Worm (Caenorhabditis elegans): ENCODE data around the gene wip-1.

ce11 chrIII:4984444-4985086 is 33.9 kb upstream of the wip-1 start, which contains the start of gene C27F2.7:
- TF ChIP-seq tab-1 (GFP tag; IDR thresholded peaks at IDR 0.05), result no peak
- TF ChIP-seq ztf-23 (GFP tag; IDR thresholded peaks at IDR 0.05), result no peak
- no peak for TF ChIP-seq med-1 (GFP tag; optimal IDR thresholded peaks at IDR 0.05; ENCODE audit: insufficient read depth)
- TF ChIP-seq T22C8.4 (GFP tag; IDR thresholded peaks at IDR 0.05), result no peak
- TF ChIP-seq cog-1 (tag; optimal IDR thresholded peaks at IDR 0.05), result no peak
- no peak for TF ChIP-seq ztf-29 (GFP tag; IDR thresholded peaks at IDR 0.05)
- TF ChIP-seq klf-2 (GFP tag; conservative IDR thresholded peaks at IDR 0.05), result no peak
- TF ChIP-seq flt-1 (GFP tag; IDR thresholded peaks at IDR 0.05), result no peak

Data from whole organism, midembryonic.